Fruit fly (Drosophila melanogaster): ENCODE results near the gene Nepl11.

Nepl11 gene

DNA sequence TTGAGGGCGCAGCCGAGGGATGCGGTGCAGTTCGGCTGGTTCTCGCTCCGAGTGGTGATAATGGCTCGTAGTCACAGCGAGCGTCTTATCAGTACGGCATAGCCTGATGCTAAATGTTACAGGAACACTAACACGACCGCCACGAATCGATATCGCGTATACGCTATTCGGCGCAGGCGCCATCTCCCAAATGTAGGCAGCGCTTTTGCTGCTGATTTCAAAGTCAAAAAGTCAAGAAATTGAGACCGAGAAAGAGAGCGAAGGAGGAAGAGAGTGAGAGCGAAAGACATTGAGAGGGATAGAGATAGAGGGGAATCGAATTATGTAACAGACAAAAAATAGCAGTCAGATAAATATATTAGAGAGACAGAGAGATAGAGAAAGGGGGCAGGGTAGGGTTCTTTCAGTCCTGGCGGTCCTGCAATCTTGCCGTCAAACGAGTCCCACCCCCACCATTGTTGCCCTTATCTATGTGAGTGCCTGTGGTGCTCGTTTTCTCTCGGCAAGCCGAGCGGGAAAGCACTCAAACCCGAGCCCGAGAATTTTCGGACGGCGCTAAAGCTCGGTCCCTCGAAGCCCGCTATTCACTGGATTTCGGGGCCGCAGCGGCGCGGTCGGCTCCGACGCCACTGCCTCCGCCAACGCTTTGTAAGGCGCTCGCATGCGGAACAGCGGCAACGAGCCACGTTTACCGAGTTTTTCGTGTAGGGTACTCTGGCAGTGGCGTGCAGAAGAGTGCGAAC, 13.3 kb downstream of the Nepl11 start (continued):
- TF ChIP-seq Gsc (GFP tag; IDR thresholded peaks at IDR 0.05), result no peak
- TF ChIP-seq CG7357 (GFP tag; IDR thresholded peaks at IDR 0.05), result no peak
- peak in 1 of 2 experiments; percentile 89 for TF ChIP-seq Pdp1 (GFP tag; optimal IDR thresholded peaks at IDR 0.05)
- no peak for TF ChIP-seq tup (GFP tag; optimal IDR thresholded peaks at IDR 0.05)
- peak; percentile 86 for TF ChIP-seq z (GFP tag; IDR thresholded peaks at IDR 0.05)
- TF ChIP-seq btn (GFP tag; optimal IDR thresholded peaks at IDR 0.05), result no peak
- TF ChIP-seq nerfin-2 (GFP tag; IDR thresholded peaks at IDR 0.05; ENCODE audit: partially characterized antibody), result no peak
- TF ChIP-seq Hr51 (GFP tag; optimal IDR thresholded peaks at IDR 0.05), result peak in 1 of 2 experiments; percentile 66
- no peak for TF ChIP-seq cad (GFP tag; optimal IDR thresholded peaks at IDR 0.05)
- TF ChIP-seq dm (GFP tag; optimal IDR thresholded peaks at IDR 0.05), result no peak
- TF ChIP-seq HLHmδ (GFP tag; optimal IDR thresholded peaks at IDR 0.05), result no peak
- TF ChIP-seq onecut (GFP tag; IDR thresholded peaks at IDR 0.05), result peak; percentile 93
- TF ChIP-seq CG9727 (GFP tag; optimal IDR thresholded peaks at IDR 0.05), result no peak
- TF ChIP-seq CG13775 (GFP tag; optimal IDR thresholded peaks at IDR 0.05), result no peak
- 0 out of 2 replicates have a peak, but pooled peaks have one; percentile 23 for TF ChIP-seq CG7372 (GFP tag; IDR thresholded peaks at IDR 0.05)
- no peak for TF ChIP-seq croc (GFP tag; conservative IDR thresholded peaks at IDR 0.05)
- TF ChIP-seq zen2 (GFP tag; IDR thresholded peaks at IDR 0.05; ENCODE audit: partially characterized antibody), result 0 out of 3 replicates have a peak, but pooled peaks have one; percentile 31
- 0 out of 2 replicates have a peak, but pooled peaks have one; percentile 17 for TF ChIP-seq CG9932 (GFP tag; IDR thresholded peaks at IDR 0.05)
- peak; percentile 46 for TF ChIP-seq ewg (GFP tag; optimal IDR thresholded peaks at IDR 0.05)
- TF ChIP-seq so (GFP tag; IDR thresholded peaks at IDR 0.05), result 0 out of 3 replicates have a peak, but pooled peaks have one; percentile 21
- TF ChIP-seq ems (GFP tag; optimal IDR thresholded peaks at IDR 0.05), result no peak
- no peak for TF ChIP-seq ab (GFP tag; optimal IDR thresholded peaks at IDR 0.05)
- TF ChIP-seq ssp (GFP tag; IDR thresholded peaks at IDR 0.05), result no peak
- TF ChIP-seq CoRest (tag; optimal IDR thresholded peaks at IDR 0.05), result no peak
- no peak for TF ChIP-seq NFAT (GFP tag; IDR thresholded peaks at IDR 0.05)
- TF ChIP-seq Sox102F (GFP tag; optimal IDR thresholded peaks at IDR 0.05), result no peak
- TF ChIP-seq Fer2 (tag; optimal IDR thresholded peaks at IDR 0.05), result no peak
- TF ChIP-seq Ravus (GFP tag; IDR thresholded peaks at IDR 0.05), result no peak
- no peak for TF ChIP-seq mld (GFP tag; IDR thresholded peaks at IDR 0.05; ENCODE audit: partially characterized antibody)
- TF ChIP-seq gce (GFP tag; IDR thresholded peaks at IDR 0.05), result no peak
- TF ChIP-seq Fer1 (GFP tag; optimal IDR thresholded peaks at IDR 0.05), result peak; percentile 10
- no peak for TF ChIP-seq tio (GFP tag; optimal IDR thresholded peaks at IDR 0.05)
- no peak for TF ChIP-seq toy (GFP tag; IDR thresholded peaks at IDR 0.05)
- no peak for TF ChIP-seq Ets65A (GFP tag)
- no peak for TF ChIP-seq CG4854 (GFP tag; optimal IDR thresholded peaks at IDR 0.05)
- no peak for TF ChIP-seq Hr39 (optimal IDR thresholded peaks at IDR 0.05)
- no peak for TF ChIP-seq CG17359 (tag; optimal IDR thresholded peaks at IDR 0.05)
- TF ChIP-seq zfh2 (GFP tag; optimal IDR thresholded peaks at IDR 0.05), result no peak
- no peak for TF ChIP-seq CG12155 (GFP tag; optimal IDR thresholded peaks at IDR 0.05)
- TF ChIP-seq bowl (GFP tag; IDR thresholded peaks at IDR 0.05), result no peak
- no peak for TF ChIP-seq dysf (GFP tag; IDR thresholded peaks at IDR 0.05)
- TF ChIP-seq CG2712 (tag; optimal IDR thresholded peaks at IDR 0.05), result no peak
- TF ChIP-seq pan (optimal IDR thresholded peaks at IDR 0.05), result no peak
- no peak for TF ChIP-seq pan (GFP tag; optimal IDR thresholded peaks at IDR 0.05 in 1 of 2, IDR thresholded peaks at IDR 0.05 in 1 of 2)
- no peak for TF ChIP-seq CG6854 (GFP tag; optimal IDR thresholded peaks at IDR 0.05)
- no peak for TF ChIP-seq CG32772 (GFP tag; IDR thresholded peaks at IDR 0.05)
- TF ChIP-seq rib (GFP tag; IDR thresholded peaks at IDR 0.05), result no peak
- no peak for TF ChIP-seq CG8924 (tag; optimal IDR thresholded peaks at IDR 0.05)
- no peak for TF ChIP-seq CG1832 (GFP tag; optimal IDR thresholded peaks at IDR 0.05)
- TF ChIP-seq chif (GFP tag; optimal IDR thresholded peaks at IDR 0.05), result no peak
- TF ChIP-seq Scr (GFP tag; IDR thresholded peaks at IDR 0.05; ENCODE audit: partially characterized antibody), result no peak

All from whole organism, embryonic.